Worm (Caenorhabditis elegans) whole organism, early embryonic: ENCODE data around the gene ZK938.3.

ENCODE experiments used
- B0310.2 ChIP-seq: sonication (generic microtip); optimal IDR thresholded peaks from 2 replicates; lab custom pipeline; 2016; ENCODE audit warnings: mild to moderate bottlenecking, missing genetic modification characterization, missing compliant biosample characterization
- F13C5.2 ChIP-seq: sonication (generic microtip); optimal IDR thresholded peaks from 2 replicates; lab custom pipeline; 2017; ENCODE audit warnings: mild to moderate bottlenecking, missing genetic modification characterization, inconsistent platforms, missing compliant biosample characterization
- aly-1 ChIP-seq: sonication (generic microtip); optimal IDR thresholded peaks from 2 replicates; lab custom pipeline; 2016; ENCODE audit warnings: missing genetic modification characterization, missing compliant biosample characterization
- ama-1 ChIP-seq: fragments of 150-350 bp; optimal IDR thresholded peaks from 2 replicates; lab custom pipeline; 2014
- ceh-13 ChIP-seq: fragments of 200-800 bp; sonication (Bioruptor generic); optimal IDR thresholded peaks from 2 replicates; lab custom pipeline; 2018; ENCODE audit warnings: mild to moderate bottlenecking, missing genetic modification characterization, missing compliant biosample characterization
- ceh-36 ChIP-seq: sonication (generic microtip); optimal IDR thresholded peaks from 2 replicates; lab custom pipeline; 2016; ENCODE audit warnings: missing genetic modification characterization, inconsistent platforms, missing compliant biosample characterization
- ets-7 ChIP-seq: sonication (generic microtip); optimal IDR thresholded peaks from 2 replicates; lab custom pipeline; 2016; ENCODE audit warnings: missing genotype, missing genetic modification characterization, missing compliant biosample characterization
- flt-1 ChIP-seq: fragments of 200-800 bp; sonication (Bioruptor generic); IDR thresholded peaks from 2 replicates; pipeline ENCODE4 v1.3.6; 2022; ENCODE audit warnings: missing genetic modification characterization, missing compliant biosample characterization
- hmbx-1 ChIP-seq: sonication (generic microtip); optimal IDR thresholded peaks from 2 replicates; lab custom pipeline; 2016; ENCODE audit warnings: mild to moderate bottlenecking, missing genetic modification characterization, missing compliant biosample characterization
- hmg-4 ChIP-seq: fragments of 200-800 bp; sonication (Bioruptor generic); optimal IDR thresholded peaks from 2 replicates; lab custom pipeline; 2018; ENCODE audit warnings: mild to moderate bottlenecking, missing genetic modification characterization, missing compliant biosample characterization
- hnd-1 ChIP-seq: sonication (generic microtip); optimal IDR thresholded peaks from 2 replicates; lab custom pipeline; 2016; ENCODE audit warnings: missing genetic modification characterization, missing compliant biosample characterization
- pes-1 ChIP-seq: fragments of 200-800 bp; sonication (Bioruptor generic); IDR thresholded peaks from 2 replicates; pipeline ENCODE4 v1.3.6; 2022; ENCODE audit warnings: missing genetic modification reagents, missing genetic modification characterization, missing compliant biosample characterization
- scrt-1 ChIP-seq: fragments of 200-800 bp; sonication (Bioruptor generic); IDR thresholded peaks from 2 replicates; pipeline ENCODE4 v1.3.6; 2022; ENCODE audit warnings: missing genetic modification characterization, missing compliant biosample characterization
- sea-1 ChIP-seq: fragments of 200-800 bp; sonication (Bioruptor generic); conservative IDR thresholded peaks from 2 replicates; pipeline ENCODE4 v1.3.6; 2022; ENCODE audit warnings: missing genetic modification characterization, missing compliant biosample characterization
- tbx-11 ChIP-seq: fragments of 200-800 bp; sonication (Bioruptor generic); IDR thresholded peaks from 2 replicates; pipeline ENCODE4 v1.3.6; 2022; ENCODE audit warnings: missing genetic modification characterization, missing compliant biosample characterization
- tbx-37 ChIP-seq: fragments of 200-800 bp; sonication (Bioruptor generic); conservative IDR thresholded peaks from 2 replicates; pipeline ENCODE4 v1.3.6; 2022; ENCODE audit warnings: missing genetic modification reagents, missing genetic modification characterization, missing compliant biosample characterization
- tra-4 ChIP-seq: sonication (generic microtip); optimal IDR thresholded peaks from 2 replicates; lab custom pipeline; 2017; ENCODE audit warnings: missing genetic modification characterization, missing compliant biosample characterization

ZK938.3 gene

ce11 chrII:9849497-9849896 is 15.7 kb upstream of the ZK938.3 start, which contains the start of gene old-2:
TSS of gene old-2 (minus strand) at chrII:9849597.
- TF ChIP-seq ets-7 (tag; lab: Kevin White, UChicago), result no peak
- TF ChIP-seq F13C5.2 (tag; lab: Kevin White, UChicago), result no peak
- no peak for TF ChIP-seq flt-1 (GFP tag; lab: Robert Waterston, UW)
- TF ChIP-seq hnd-1 (tag; lab: Kevin White, UChicago), result no peak
- no peak for TF ChIP-seq hmg-4 (GFP tag; lab: Kevin White, UChicago)
- TF ChIP-seq tbx-11 (GFP tag; lab: Robert Waterston, UW), result no peak
- TF ChIP-seq scrt-1 (GFP tag; lab: Robert Waterston, UW), result no peak
- no peak for TF ChIP-seq ceh-13 (GFP tag; lab: Kevin White, UChicago)
- TF ChIP-seq hmbx-1, result no peak
- TF ChIP-seq pes-1 (GFP tag; lab: Robert Waterston, UW), result no peak
- no peak for TF ChIP-seq tbx-37
- no peak for TF ChIP-seq tra-4 (tag; lab: Kevin White, UChicago)
- TF ChIP-seq ceh-36 (tag; lab: Kevin White, UChicago), result no peak
- TF ChIP-seq B0310.2 (tag; lab: Kevin White, UChicago), result no peak
- TF ChIP-seq aly-1 (tag; lab: Kevin White, UChicago), result no peak

ce11 chrII:9845239-9845638 is 11.5 kb upstream of the ZK938.3 start, which contains the start of gene chil-9:
TSS of gene chil-9 (minus strand) at chrII:9845339.
- TF ChIP-seq tra-4 (tag; lab: Kevin White, UChicago), result no peak
- no peak for TF ChIP-seq B0310.2 (tag; lab: Kevin White, UChicago)
- no peak for TF ChIP-seq F13C5.2 (tag; lab: Kevin White, UChicago)
- no peak for TF ChIP-seq scrt-1 (GFP tag; lab: Robert Waterston, UW)
- TF ChIP-seq ets-7 (tag; lab: Kevin White, UChicago), result no peak
- no peak for TF ChIP-seq aly-1 (tag; lab: Kevin White, UChicago)
- no peak for TF ChIP-seq pes-1 (GFP tag; lab: Robert Waterston, UW)
- no peak for TF ChIP-seq tbx-11 (GFP tag; lab: Robert Waterston, UW)
- no peak for TF ChIP-seq flt-1 (GFP tag; lab: Robert Waterston, UW)
- no peak for TF ChIP-seq hmg-4 (GFP tag; lab: Kevin White, UChicago)
- TF ChIP-seq hnd-1 (tag; lab: Kevin White, UChicago), result no peak
- no peak for TF ChIP-seq ceh-13 (GFP tag; lab: Kevin White, UChicago)
- TF ChIP-seq tbx-37, result no peak
- TF ChIP-seq sea-1 (GFP tag; lab: Robert Waterston, UW), result no peak
- no peak for TF ChIP-seq ceh-36 (tag; lab: Kevin White, UChicago)
- no peak for TF ChIP-seq ama-1 (lab: Kevin White, UChicago)
- no peak for TF ChIP-seq hmbx-1

ce11 chrII:9841985-9842505 is 8.3 kb upstream of the ZK938.3 start, which contains the start of gene rnh-1.2:
TSS of gene rnh-1.2 (minus strand) at chrII:9842035.
- TF ChIP-seq ets-7 (tag; lab: Kevin White, UChicago) (no peak), hnd-1 (tag; lab: Kevin White, UChicago) (no peak), sea-1 (GFP tag; lab: Robert Waterston, UW) (no peak)

ce11 chrII:9840313-9840712 is 6.6 kb upstream of the ZK938.3 start, which contains the start of gene ZK938.11:
TSS of gene ZK938.11 (minus strand) at chrII:9840413.
- TF ChIP-seq B0310.2 (tag; lab: Kevin White, UChicago), result no peak
- no peak for TF ChIP-seq aly-1 (tag; lab: Kevin White, UChicago)
- TF ChIP-seq scrt-1 (GFP tag; lab: Robert Waterston, UW), result no peak
- no peak for TF ChIP-seq ceh-13 (GFP tag; lab: Kevin White, UChicago)
- no peak for TF ChIP-seq pes-1 (GFP tag; lab: Robert Waterston, UW)
- TF ChIP-seq hmbx-1, result no peak
- no peak for TF ChIP-seq ama-1 (lab: Kevin White, UChicago)
- no peak for TF ChIP-seq ets-7 (tag; lab: Kevin White, UChicago)
- no peak for TF ChIP-seq sea-1 (GFP tag; lab: Robert Waterston, UW)

- TF ChIP-seq scrt-1 (GFP tag; lab: Robert Waterston, UW), result no peak
- no peak for TF ChIP-seq B0310.2 (tag; lab: Kevin White, UChicago)
- no peak for TF ChIP-seq hmg-4 (GFP tag; lab: Kevin White, UChicago)
- TF ChIP-seq hnd-1 (tag; lab: Kevin White, UChicago), result no peak
- TF ChIP-seq ets-7 (tag; lab: Kevin White, UChicago), result no peak
- TF ChIP-seq pes-1 (GFP tag; lab: Robert Waterston, UW), result no peak
- TF ChIP-seq aly-1 (tag; lab: Kevin White, UChicago), result no peak
- no peak for TF ChIP-seq ceh-36 (tag; lab: Kevin White, UChicago)
These were observed 4.6 kb upstream of the ZK938.3 start, which contains the start of gene arrd-4 for ce11 chrII:9838260-9838935. TSS of gene arrd-4 (minus strand) at chrII:9838310.

ce11 chrII:9835958-9836357 is 2.2 kb upstream of the ZK938.3 start:
- TF ChIP-seq tra-4 (tag; lab: Kevin White, UChicago) (no peak), hmbx-1 (no peak), sea-1 (GFP tag; lab: Robert Waterston, UW) (no peak), ceh-36 (tag; lab: Kevin White, UChicago) (no peak), ceh-13 (GFP tag; lab: Kevin White, UChicago) (no peak), tbx-37 (no peak), pes-1 (GFP tag; lab: Robert Waterston, UW) (no peak), aly-1 (tag; lab: Kevin White, UChicago) (no peak), tbx-11 (GFP tag; lab: Robert Waterston, UW) (no peak), ama-1 (lab: Kevin White, UChicago) (no peak), hnd-1 (tag; lab: Kevin White, UChicago) (no peak), ets-7 (tag; lab: Kevin White, UChicago) (no peak)

ce11 chrII:9834921-9835320 is 1.2 kb upstream of the ZK938.3 start, which contains the start of gene arrd-5:
TSS of gene arrd-5 (plus strand) at chrII:9835221.
- TF ChIP-seq hnd-1 (tag; lab: Kevin White, UChicago) (no peak), F13C5.2 (tag; lab: Kevin White, UChicago) (no peak), tbx-37 (no peak), tbx-11 (GFP tag; lab: Robert Waterston, UW) (no peak), B0310.2 (tag; lab: Kevin White, UChicago) (no peak), aly-1 (tag; lab: Kevin White, UChicago) (no peak), ceh-36 (tag; lab: Kevin White, UChicago) (no peak), tra-4 (tag; lab: Kevin White, UChicago) (no peak), hmbx-1 (no peak), pes-1 (GFP tag; lab: Robert Waterston, UW) (no peak), sea-1 (GFP tag; lab: Robert Waterston, UW) (no peak), flt-1 (GFP tag; lab: Robert Waterston, UW) (no peak), hmg-4 (GFP tag; lab: Kevin White, UChicago) (no peak), ama-1 (lab: Kevin White, UChicago) (no peak), ets-7 (tag; lab: Kevin White, UChicago) (no peak), ceh-13 (GFP tag; lab: Kevin White, UChicago) (no peak), scrt-1 (GFP tag; lab: Robert Waterston, UW) (no peak)
